Worm (Caenorhabditis elegans) whole organism, L2 larva: ENCODE data around the gene Y54G2A.44.

Experiments used
- R02D3.7 ChIP-seq: fragments of 150-350 bp; optimal IDR thresholded peaks from 2 replicates; lab custom pipeline; 2014; ENCODE audit warnings: missing biosample characterization, missing genetic modification characterization
- elt-1 ChIP-seq: fragments of 150-350 bp; optimal IDR thresholded peaks from 2 replicates; lab custom pipeline; 2014; ENCODE audit warnings: missing biosample characterization, missing genetic modification characterization
- lin-39 ChIP-seq: fragments of 150-350 bp; optimal IDR thresholded peaks from 2 replicates; lab custom pipeline; 2014; ENCODE audit warnings: missing biosample characterization, missing genetic modification reagents, missing genetic modification characterization
- nhr-12 ChIP-seq: fragments of 150-350 bp; optimal IDR thresholded peaks from 2 replicates; lab custom pipeline; 2014; ENCODE audit warnings: missing biosample characterization, missing genetic modification characterization
- nhr-77 ChIP-seq: fragments of 150-350 bp; optimal IDR thresholded peaks from 2 replicates; lab custom pipeline; 2014; ENCODE audit warnings: missing biosample characterization, missing genetic modification characterization
- snpc-4 ChIP-seq: fragments of 150-350 bp; optimal IDR thresholded peaks from 2 replicates; lab custom pipeline; 2014; ENCODE audit warnings: missing biosample characterization, missing genetic modification characterization
- ztf-11 ChIP-seq: sonication (generic microtip); optimal IDR thresholded peaks from 2 replicates; lab custom pipeline; 2017; ENCODE audit warnings: missing biosample characterization, missing genetic modification characterization

DNA sequence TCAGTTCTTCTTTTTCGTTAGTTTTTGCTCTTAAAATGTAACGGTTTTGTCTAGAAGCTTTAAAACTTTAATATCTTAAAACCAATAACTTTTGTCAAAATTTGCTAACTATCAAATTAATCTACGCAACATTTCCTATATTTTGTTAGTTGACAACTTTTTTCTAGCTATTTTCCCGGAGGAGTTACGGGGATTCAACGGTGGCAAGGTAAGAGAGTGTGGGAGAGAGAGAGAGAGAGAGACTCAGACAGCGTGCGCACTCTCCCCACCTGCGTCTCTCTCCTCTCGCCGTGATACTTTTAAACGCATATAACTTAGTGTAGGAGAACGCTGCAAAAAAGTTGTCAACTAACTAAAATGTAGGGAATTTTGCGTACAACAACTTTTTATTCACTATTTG is 48.1 kb upstream of the Y54G2A.44 start:
- TF ChIP-seq nhr-77 (tag; lab: Kevin White, UChicago): no peak
- TF ChIP-seq lin-39 (tag; lab: Kevin White, UChicago): no peak
- TF ChIP-seq ztf-11 (tag; lab: Kevin White, UChicago): no peak
- no peak for TF ChIP-seq R02D3.7
- no peak for TF ChIP-seq snpc-4
- no peak for TF ChIP-seq elt-1 (tag; lab: Kevin White, UChicago)
- no peak for TF ChIP-seq nhr-12 (tag; lab: Kevin White, UChicago)
